Worm (Caenorhabditis elegans) whole organism, mixed stage, embryonic: ENCODE results near the gene egl-1.

Experiments used
- blmp-1 ChIP-seq: fragments of 150-350 bp; optimal IDR thresholded peaks from 2 replicates; lab custom pipeline; 2014; ENCODE audit warnings: missing biosample characterization, missing genetic modification characterization
- elt-3 ChIP-seq: fragments of 150-350 bp; optimal IDR thresholded peaks from 2 replicates; lab custom pipeline; 2014; ENCODE audit warnings: missing biosample characterization, missing genetic modification characterization
- lin-32 ChIP-seq: fragments of 200-800 bp; sonication (Bioruptor generic); optimal IDR thresholded peaks from 2 replicates; lab custom pipeline; 2018; ENCODE audit warnings: mild to moderate bottlenecking, missing genetic modification characterization, missing compliant biosample characterization
- nhr-12 ChIP-seq: fragments of 150-350 bp; optimal IDR thresholded peaks from 2 replicates; lab custom pipeline; 2014; ENCODE audit warnings: missing biosample characterization, missing genetic modification characterization
- nhr-76 ChIP-seq: sonication (generic microtip); optimal IDR thresholded peaks from 2 replicates; lab custom pipeline; 2017; ENCODE audit warnings: missing biosample characterization, missing genetic modification characterization
- sem-2 ChIP-seq: fragments of 200-800 bp; sonication (Bioruptor generic); optimal IDR thresholded peaks from 2 replicates; lab custom pipeline; 2018; ENCODE audit warnings: mild to moderate bottlenecking, missing genetic modification characterization, missing compliant biosample characterization
- sptf-1 ChIP-seq: sonication (generic microtip); optimal IDR thresholded peaks from 2 replicates; lab custom pipeline; 2017; ENCODE audit warnings: mild to moderate bottlenecking, missing genetic modification characterization, moderate library complexity, missing compliant biosample characterization
- unc-39 ChIP-seq: fragments of 150-350 bp; optimal IDR thresholded peaks from 2 replicates; lab custom pipeline; 2014; ENCODE audit warnings: missing biosample characterization, missing genetic modification characterization
- unc-62 ChIP-seq: fragments of 150-350 bp; optimal IDR thresholded peaks from 2 replicates; lab custom pipeline; 2014; ENCODE audit warnings: missing biosample characterization, missing genetic modification reagents, missing genetic modification characterization
- ztf-11 ChIP-seq: fragments of 150-350 bp; optimal IDR thresholded peaks from 2 replicates; lab custom pipeline; 2014; ENCODE audit warnings: missing biosample characterization, missing genetic modification characterization

ce11 chrV:14437355-14437754 is 5.2 kb upstream of the egl-1 start:
- TF ChIP-seq sem-2 (no peak), blmp-1 (no peak), ztf-11 (no peak), nhr-12 (tag; lab: Kevin White, UChicago) (no peak), elt-3 (tag; lab: Kevin White, UChicago) (no peak), sptf-1 (tag; lab: Kevin White, UChicago) (no peak), unc-39 (no peak), unc-62 (GFP tag; lab: Kevin White, UChicago) (no peak), lin-32 (GFP tag; lab: Kevin White, UChicago) (no peak), nhr-76 (no peak)
